Worm (Caenorhabditis elegans) whole organism, midembryonic: ENCODE data around the gene Y43F8C.23.
"Not testable (repeated sequence)": the region's sequence is repeated elsewhere in the genome, so short reads cannot be mapped to it uniquely, and the experiment has no call there.

Experiments used
- T22C8.4 ChIP-seq: fragments of 200-800 bp; sonication (Bioruptor generic); IDR thresholded peaks from 2 replicates; pipeline ENCODE4 v1.3.6; 2022; ENCODE audit warnings: missing genetic modification characterization, missing compliant biosample characterization
- cog-1 ChIP-seq: sonication (generic microtip); optimal IDR thresholded peaks from 2 replicates; lab custom pipeline; 2016; ENCODE audit warnings: missing genetic modification characterization, missing compliant biosample characterization
- flt-1 ChIP-seq: fragments of 200-800 bp; sonication (Bioruptor generic); IDR thresholded peaks from 2 replicates; pipeline ENCODE4 v1.3.6; 2022; ENCODE audit warnings: missing genetic modification characterization, missing compliant biosample characterization
- klf-2 ChIP-seq: fragments of 200-800 bp; sonication (Bioruptor generic); conservative IDR thresholded peaks from 2 replicates; pipeline ENCODE4 v1.3.6; 2022; ENCODE audit warnings: missing genetic modification reagents, missing genetic modification characterization, missing compliant biosample characterization
- med-1 ChIP-seq: sonication (generic microtip); optimal IDR thresholded peaks from 2 replicates; lab custom pipeline; 2017; ENCODE audit warnings: missing genetic modification characterization, mild to moderate bottlenecking, missing compliant biosample characterization, antibody characterized with exemption, missing genetic modification reagents; ENCODE audit not compliant: insufficient read depth
- ref-1 ChIP-seq: fragments of 200-800 bp; sonication (Bioruptor generic); conservative IDR thresholded peaks from 2 replicates; pipeline ENCODE4 v1.3.6; 2022; ENCODE audit warnings: missing genetic modification reagents, missing genetic modification characterization, missing compliant biosample characterization
- tab-1 ChIP-seq: fragments of 200-800 bp; sonication (Bioruptor generic); IDR thresholded peaks from 2 replicates; pipeline ENCODE4 v1.3.6; 2022; ENCODE audit warnings: missing genetic modification characterization, missing compliant biosample characterization
- ztf-23 ChIP-seq: fragments of 200-800 bp; sonication (Bioruptor generic); IDR thresholded peaks from 2 replicates; pipeline ENCODE4 v1.3.6; 2022; ENCODE audit warnings: missing genetic modification reagents, missing genetic modification characterization, missing compliant biosample characterization
- ztf-29 ChIP-seq: fragments of 200-800 bp; sonication (Bioruptor generic); IDR thresholded peaks from 2 replicates; pipeline ENCODE4 v1.3.6; 2022; ENCODE audit warnings: missing genetic modification reagents, missing genetic modification characterization, missing compliant biosample characterization

Gene Y43F8C.23

ce11 chrV:19719253-19719652 is 7.7 kb upstream of the Y43F8C.23 start, which contains the start of gene Y116F11A.6:
Gene Y116F11A.6, plus strand, starts transcription at chrV:19719553.
- TF ChIP-seq tab-1 (GFP tag; lab: Robert Waterston, UW) = no peak
- TF ChIP-seq T22C8.4 = no peak
- TF ChIP-seq flt-1 (GFP tag; lab: Robert Waterston, UW) = no peak
- no peak for TF ChIP-seq med-1 (GFP tag; lab: Kevin White, UChicago)
- no peak for TF ChIP-seq ztf-23 (GFP tag; lab: Robert Waterston, UW)
- TF ChIP-seq ref-1 (GFP tag; lab: Robert Waterston, UW) = no peak
- TF ChIP-seq ztf-29 (GFP tag; lab: Robert Waterston, UW) = no peak
- no peak for TF ChIP-seq klf-2 (GFP tag; lab: Robert Waterston, UW)
- TF ChIP-seq cog-1 (tag; lab: Kevin White, UChicago) = no peak

- TF ChIP-seq ztf-29 (GFP tag; lab: Robert Waterston, UW) = peak; percentile 52; the same call in 1 of the 2 replicates
- no peak for TF ChIP-seq klf-2 (GFP tag; lab: Robert Waterston, UW)
- TF ChIP-seq T22C8.4 = no peak
Measured at ce11 chrV:19718660-19719059, 7.1 kb upstream of the Y43F8C.23 start.

ce11 chrV:19717933-19718332 is 6.4 kb upstream of the Y43F8C.23 start:
- TF ChIP-seq flt-1 (GFP tag; lab: Robert Waterston, UW) (no peak), T22C8.4 (no peak), klf-2 (GFP tag; lab: Robert Waterston, UW) (no peak), med-1 (GFP tag; lab: Kevin White, UChicago) (no peak), cog-1 (tag; lab: Kevin White, UChicago) (no peak), ztf-23 (GFP tag; lab: Robert Waterston, UW) (no peak), ref-1 (GFP tag; lab: Robert Waterston, UW) (no peak), tab-1 (GFP tag; lab: Robert Waterston, UW) (no peak), ztf-29 (GFP tag; lab: Robert Waterston, UW) (no peak)

ce11 chrV:19715847-19716246 is 4.3 kb upstream of the Y43F8C.23 start, which contains the start of gene Y43F8C.17:
Gene Y43F8C.17, plus strand, starts transcription at chrV:19716147.
- TF ChIP-seq ztf-29 (GFP tag; lab: Robert Waterston, UW) (no peak), flt-1 (GFP tag; lab: Robert Waterston, UW) (no peak), klf-2 (GFP tag; lab: Robert Waterston, UW) (no peak), ztf-23 (GFP tag; lab: Robert Waterston, UW) (no peak), cog-1 (tag; lab: Kevin White, UChicago) (no peak), T22C8.4 (no peak), tab-1 (GFP tag; lab: Robert Waterston, UW) (no peak), med-1 (GFP tag; lab: Kevin White, UChicago) (no peak), ref-1 (GFP tag; lab: Robert Waterston, UW) (no peak)

- TF ChIP-seq flt-1 (GFP tag; lab: Robert Waterston, UW) (no peak), tab-1 (GFP tag; lab: Robert Waterston, UW) (no peak), ztf-29 (GFP tag; lab: Robert Waterston, UW) (no peak), cog-1 (tag; lab: Kevin White, UChicago) (no peak), ref-1 (GFP tag; lab: Robert Waterston, UW) (no peak), med-1 (GFP tag; lab: Kevin White, UChicago) (no peak), klf-2 (GFP tag; lab: Robert Waterston, UW) (no peak), ztf-23 (GFP tag; lab: Robert Waterston, UW) (no peak), T22C8.4 (no peak)
Measured at ce11 chrV:19715419-19715818, 3.9 kb upstream of the Y43F8C.23 start, which contains the start of gene Y43F8C.16. Gene Y43F8C.16, minus strand, starts transcription at chrV:19715519.

ce11 chrV:19710514-19710913 is 1.0 kb downstream of the Y43F8C.23 start, which contains the start of gene Y43F8C.15:
Gene Y43F8C.15, minus strand, starts transcription at chrV:19710614.
- TF ChIP-seq ztf-29 (GFP tag; lab: Robert Waterston, UW); cog-1 (tag; lab: Kevin White, UChicago); tab-1 (GFP tag; lab: Robert Waterston, UW): not testable (repeated sequence)

ce11 chrV:19708849-19709248 is 2.7 kb downstream of the Y43F8C.23 start, which contains the start of gene srv-3:
Gene srv-3, minus strand, starts transcription at chrV:19708949.
- no peak for TF ChIP-seq ztf-23 (GFP tag; lab: Robert Waterston, UW)
- TF ChIP-seq flt-1 (GFP tag; lab: Robert Waterston, UW) = no peak

ce11 chrV:19697348-19698172 is 14.0 kb downstream of the Y43F8C.23 start, which contains the start of the genes Y43F8C.13 and ani-3:
Gene Y43F8C.13, minus strand, starts transcription at chrV:19697398.
Gene ani-3, plus strand, starts transcription at chrV:19697732.
- no peak for TF ChIP-seq med-1 (GFP tag; lab: Kevin White, UChicago)
- no peak for TF ChIP-seq klf-2 (GFP tag; lab: Robert Waterston, UW)
- no peak for TF ChIP-seq tab-1 (GFP tag; lab: Robert Waterston, UW)
- peak; percentile 46; the same call in 1 of the 2 replicates for TF ChIP-seq T22C8.4

- TF ChIP-seq med-1 (GFP tag; lab: Kevin White, UChicago) = no peak
- TF ChIP-seq T22C8.4 = peak; percentile 55
Measured at ce11 chrV:19691954-19692353, 19.6 kb downstream of the Y43F8C.23 start.
